Fruit fly (Drosophila melanogaster) whole organism, embryonic: Measurements from ENCODE around the gene Cog3.

Experiments used
- C15 ChIP-seq: fragments of 200-800 bp; sonication (Bioruptor generic); IDR thresholded peaks from 3 replicates; pipeline ENCODE4 v1.3.6; 2022; ENCODE audit warnings: missing biosample characterization, missing genetic modification characterization
- CG10267 ChIP-seq: fragments of 200-800 bp; sonication (Bioruptor generic); optimal IDR thresholded peaks from 2 replicates; lab custom pipeline; 2018; ENCODE audit warnings: missing biosample characterization, mild to moderate bottlenecking, missing genetic modification characterization, moderate library complexity
- CG10565 ChIP-seq: fragments of 200-800 bp; sonication (Bioruptor generic); optimal IDR thresholded peaks from 3 replicates; lab custom pipeline; 2016; ENCODE audit warnings: missing biosample characterization, mild to moderate bottlenecking, missing genetic modification characterization
- CG17568 ChIP-seq: fragments of 200-800 bp; sonication (Bioruptor generic); optimal IDR thresholded peaks from 2 replicates; lab custom pipeline; 2018; ENCODE audit warnings: missing biosample characterization, mild to moderate bottlenecking, missing genetic modification characterization, moderate library complexity
- CG2116 ChIP-seq: fragments of 200-800 bp; sonication (Bioruptor generic); optimal IDR thresholded peaks from 3 replicates; lab custom pipeline; 2018; ENCODE audit warnings: missing biosample characterization, mild to moderate bottlenecking, missing genetic modification characterization
- CG33213 ChIP-seq: fragments of 200-800 bp; sonication (Bioruptor generic); optimal IDR thresholded peaks from 3 replicates; lab custom pipeline; 2016; ENCODE audit warnings: missing biosample characterization, missing genetic modification characterization
- CG3847 ChIP-seq: fragments of 200-800 bp; sonication (Bioruptor generic); IDR thresholded peaks from 2 replicates; pipeline ENCODE4 v1.3.6; 2022; ENCODE audit warnings: missing biosample characterization, missing genetic modification characterization
- CG3995 ChIP-seq: fragments of 200-800 bp; sonication (Bioruptor generic); optimal IDR thresholded peaks from 3 replicates; lab custom pipeline; 2016; ENCODE audit warnings: missing biosample characterization, missing genetic modification characterization
- CG6175 ChIP-seq: fragments of 200-800 bp; sonication (Bioruptor generic); IDR thresholded peaks from 3 replicates; pipeline ENCODE4 v1.3.6; 2022; ENCODE audit warnings: missing biosample characterization, missing genetic modification characterization
- D19B ChIP-seq: fragments of 200-800 bp; sonication (Bioruptor generic); optimal IDR thresholded peaks from 2 replicates; lab custom pipeline; 2017; ENCODE audit warnings: missing biosample characterization, mild to moderate bottlenecking, missing genetic modification characterization
- Dref ChIP-seq: fragments of 200-800 bp; sonication (Bioruptor generic); IDR thresholded peaks from 2 replicates; pipeline ENCODE4 v1.3.6; 2022; ENCODE audit warnings: missing biosample characterization, missing genetic modification characterization
- E2f2 ChIP-seq: fragments of 200-800 bp; sonication (Bioruptor generic); IDR thresholded peaks from 2 replicates; pipeline ENCODE4 v1.3.6; 2022; ENCODE audit warnings: missing biosample characterization, missing genetic modification characterization
- Ets65A ChIP-seq: fragments of 200-800 bp; sonication (Bioruptor generic); peaks from one replicate; lab custom pipeline; 2016; ENCODE audit warnings: missing biosample characterization, missing genetic modification characterization
- Ets97D ChIP-seq: fragments of 200-800 bp; sonication (Bioruptor generic); optimal IDR thresholded peaks from 3 replicates; lab custom pipeline; 2016; ENCODE audit warnings: missing biosample characterization, missing genetic modification characterization
- HLH54F ChIP-seq: fragments of 200-800 bp; sonication (Bioruptor generic); optimal IDR thresholded peaks from 3 replicates; lab custom pipeline; 2016; ENCODE audit warnings: missing biosample characterization, missing genetic modification characterization
- Hey ChIP-seq: fragments of 200-800 bp; sonication (Bioruptor generic); optimal IDR thresholded peaks from 3 replicates; lab custom pipeline; 2018; ENCODE audit warnings: missing biosample characterization, mild to moderate bottlenecking, missing genetic modification characterization
- MESR4 ChIP-seq: fragments of 200-800 bp; sonication (Bioruptor generic); optimal IDR thresholded peaks from 2 replicates; lab custom pipeline; 2018; ENCODE audit warnings: missing biosample characterization, mild to moderate bottlenecking, missing genetic modification characterization, moderate library complexity
- Med ChIP-seq: fragments of 200-800 bp; sonication (Bioruptor generic); peaks from one replicate; lab custom pipeline; 2016; ENCODE audit warnings: missing biosample characterization, missing genetic modification characterization, mild to moderate bottlenecking, inconsistent platforms, moderate library complexity
- abd-A ChIP-seq: fragments of 200-800 bp; sonication (Bioruptor generic); optimal IDR thresholded peaks from 3 replicates; lab custom pipeline; 2019; ENCODE audit warnings: missing biosample characterization, mild to moderate bottlenecking, missing genetic modification characterization, moderate library complexity
- amos ChIP-seq: fragments of 200-800 bp; sonication (Bioruptor generic); IDR thresholded peaks from 2 replicates; pipeline ENCODE4 v1.3.6; 2022; ENCODE audit warnings: missing biosample characterization, missing genetic modification characterization; ENCODE audit not compliant: partially characterized antibody
- ara ChIP-seq: fragments of 200-800 bp; sonication (Bioruptor generic); IDR thresholded peaks from 2 replicates; pipeline ENCODE4 v1.3.6; 2022; ENCODE audit warnings: missing biosample characterization, missing genetic modification characterization
- ato ChIP-seq: fragments of 200-800 bp; sonication (Bioruptor generic); IDR thresholded peaks from 2 replicates; pipeline ENCODE4 v1.3.6; 2022; ENCODE audit warnings: missing biosample characterization, missing genetic modification characterization; ENCODE audit not compliant: partially characterized antibody
- dm ChIP-seq: fragments of 200-800 bp; sonication (Bioruptor generic); optimal IDR thresholded peaks from 3 replicates; lab custom pipeline; 2016; ENCODE audit warnings: missing biosample characterization, missing genetic modification characterization
- en ChIP-seq: fragments of 200-800 bp; sonication (Bioruptor generic); optimal IDR thresholded peaks from 2 replicates; lab custom pipeline; 2016; ENCODE audit warnings: missing biosample characterization, missing genetic modification characterization
- gt ChIP-seq: fragments of 200-800 bp; sonication (Bioruptor generic); IDR thresholded peaks from 2 replicates; pipeline ENCODE4 v1.3.6; 2022; ENCODE audit warnings: missing biosample characterization, missing genetic modification characterization
- inv ChIP-seq: fragments of 200-800 bp; sonication (Bioruptor generic); IDR thresholded peaks from 2 replicates; pipeline ENCODE4 v1.3.6; 2022; ENCODE audit warnings: missing biosample characterization, missing genetic modification characterization; ENCODE audit not compliant: partially characterized antibody
- mld ChIP-seq: fragments of 200-800 bp; sonication (Bioruptor generic); IDR thresholded peaks from 3 replicates; pipeline ENCODE4 v1.3.6; 2022; ENCODE audit warnings: missing biosample characterization, missing genetic modification characterization; ENCODE audit not compliant: partially characterized antibody
- p53 ChIP-seq: fragments of 200-800 bp; sonication (Bioruptor generic); optimal IDR thresholded peaks from 2 replicates; lab custom pipeline; 2016; ENCODE audit warnings: missing biosample characterization, missing genetic modification characterization
- pum ChIP-seq: fragments of 200-800 bp; sonication (Bioruptor generic); optimal IDR thresholded peaks from 2 replicates; lab custom pipeline; 2016; ENCODE audit warnings: missing biosample characterization, missing genetic modification characterization
- row ChIP-seq: fragments of 200-800 bp; sonication (Bioruptor generic); IDR thresholded peaks from 3 replicates; pipeline ENCODE4 v1.3.6; 2022; ENCODE audit warnings: missing biosample characterization, missing genetic modification characterization
- sens ChIP-seq: fragments of 200-800 bp; sonication (Bioruptor generic); peaks from one replicate; lab custom pipeline; 2016; ENCODE audit warnings: missing biosample characterization, missing genetic modification characterization
- so ChIP-seq: fragments of 200-800 bp; sonication (Bioruptor generic); IDR thresholded peaks from 3 replicates; pipeline ENCODE4 v1.3.6; 2022; ENCODE audit warnings: missing biosample characterization, missing genetic modification characterization
- sug ChIP-seq: fragments of 200-800 bp; optimal IDR thresholded peaks from 2 replicates; lab custom pipeline; 2019; ENCODE audit warnings: missing biosample characterization, mild to moderate bottlenecking, missing genetic modification characterization, moderate library complexity
- toy ChIP-seq: fragments of 200-800 bp; sonication (Bioruptor generic); IDR thresholded peaks from 2 replicates; pipeline ENCODE4 v1.3.6; 2022; ENCODE audit warnings: missing biosample characterization, missing genetic modification characterization
- tup ChIP-seq: fragments of 200-800 bp; sonication (Bioruptor generic); optimal IDR thresholded peaks from 2 replicates; lab custom pipeline; 2016; ENCODE audit warnings: missing biosample characterization, mild to moderate bottlenecking, missing genetic modification characterization, moderate library complexity
- vnd ChIP-seq: fragments of 200-800 bp; sonication (Bioruptor generic); IDR thresholded peaks from 3 replicates; pipeline ENCODE4 v1.3.6; 2022; ENCODE audit warnings: missing biosample characterization, missing genetic modification characterization; ENCODE audit not compliant: partially characterized antibody
- zen2 ChIP-seq: fragments of 200-800 bp; sonication (Bioruptor generic); IDR thresholded peaks from 3 replicates; pipeline ENCODE4 v1.3.6; 2022; ENCODE audit warnings: missing biosample characterization, missing genetic modification characterization; ENCODE audit not compliant: partially characterized antibody

Cog3 gene

dm6 chr2L:3469869-3470268, 13.0 kb upstream of the Cog3 start, which contains the start of the genes Pif1 and CG31776 (continued):
- TF ChIP-seq HLH54F (GFP tag; lab: Kevin White, UChicago) (no peak), zen2 (GFP tag; lab: Robert Waterston, UW) (peak; percentile 92), ara (GFP tag; lab: Robert Waterston, UW) (no peak), inv (GFP tag; lab: Robert Waterston, UW) (peak; percentile 68), p53 (GFP tag; lab: Kevin White, UChicago) (peak; percentile 9), dm (GFP tag; lab: Kevin White, UChicago) (peak; percentile 71), CG10267 (tag; lab: Kevin White, UChicago) (peak; percentile 53), CG3995 (GFP tag; lab: Kevin White, UChicago) (peak; percentile 78), E2f2 (GFP tag; lab: Robert Waterston, UW) (peak; percentile 37; the same call in 1 of the 2 replicates), ato (GFP tag; lab: Robert Waterston, UW) (peak; percentile 79; the same call in 1 of the 2 replicates), CG2116 (GFP tag; lab: Kevin White, UChicago) (peak; percentile 93), so (GFP tag; lab: Robert Waterston, UW) (0 out of 3 replicates have a peak, but pooled peaks have one; percentile 6), amos (GFP tag; lab: Robert Waterston, UW) (peak; percentile 92; the same call in 1 of the 2 replicates), MESR4 (GFP tag; lab: Kevin White, UChicago) (peak; percentile 44), en (GFP tag; lab: Kevin White, UChicago) (no peak), CG17568 (no peak), Ets97D (peak; percentile 51), mld (GFP tag; lab: Robert Waterston, UW) (0 out of 3 replicates have a peak, but pooled peaks have one; percentile 22), CG33213 (GFP tag; lab: Kevin White, UChicago) (peak; percentile 32), CG3847 (GFP tag; lab: Robert Waterston, UW) (no peak), pum (GFP tag; lab: Kevin White, UChicago) (no peak), vnd (peak; percentile 64; the same call in 2 of the 3 replicates), row (GFP tag; lab: Robert Waterston, UW) (peak; percentile 21; the same call in 1 of the 3 replicates)

- no peak for TF ChIP-seq tup (GFP tag; lab: Kevin White, UChicago)
- TF ChIP-seq Med: peak; percentile 59
- no peak for TF ChIP-seq gt (GFP tag; lab: Robert Waterston, UW)
- no peak for TF ChIP-seq abd-A (tag; lab: Kevin White, UChicago)
- TF ChIP-seq sug (tag; lab: Kevin White, UChicago): no peak
- TF ChIP-seq toy (GFP tag; lab: Robert Waterston, UW): no peak
- TF ChIP-seq D19B: no peak
- TF ChIP-seq Dref (GFP tag; lab: Robert Waterston, UW): no peak
- peak; percentile 59 for TF ChIP-seq sens
- TF ChIP-seq CG10565 (GFP tag; lab: Kevin White, UChicago): no peak
- TF ChIP-seq Ets65A: peak; percentile 73
- TF ChIP-seq C15 (GFP tag; lab: Robert Waterston, UW): no peak
- no peak for TF ChIP-seq Hey (tag; lab: Kevin White, UChicago)
- TF ChIP-seq CG6175 (GFP tag; lab: Robert Waterston, UW): no peak
Measured at dm6 chr2L:3466846-3467245, 10.0 kb upstream of the Cog3 start.
